Worm (Caenorhabditis elegans): ENCODE data around the gene F13H10.6.

Gene F13H10.6

DNA sequence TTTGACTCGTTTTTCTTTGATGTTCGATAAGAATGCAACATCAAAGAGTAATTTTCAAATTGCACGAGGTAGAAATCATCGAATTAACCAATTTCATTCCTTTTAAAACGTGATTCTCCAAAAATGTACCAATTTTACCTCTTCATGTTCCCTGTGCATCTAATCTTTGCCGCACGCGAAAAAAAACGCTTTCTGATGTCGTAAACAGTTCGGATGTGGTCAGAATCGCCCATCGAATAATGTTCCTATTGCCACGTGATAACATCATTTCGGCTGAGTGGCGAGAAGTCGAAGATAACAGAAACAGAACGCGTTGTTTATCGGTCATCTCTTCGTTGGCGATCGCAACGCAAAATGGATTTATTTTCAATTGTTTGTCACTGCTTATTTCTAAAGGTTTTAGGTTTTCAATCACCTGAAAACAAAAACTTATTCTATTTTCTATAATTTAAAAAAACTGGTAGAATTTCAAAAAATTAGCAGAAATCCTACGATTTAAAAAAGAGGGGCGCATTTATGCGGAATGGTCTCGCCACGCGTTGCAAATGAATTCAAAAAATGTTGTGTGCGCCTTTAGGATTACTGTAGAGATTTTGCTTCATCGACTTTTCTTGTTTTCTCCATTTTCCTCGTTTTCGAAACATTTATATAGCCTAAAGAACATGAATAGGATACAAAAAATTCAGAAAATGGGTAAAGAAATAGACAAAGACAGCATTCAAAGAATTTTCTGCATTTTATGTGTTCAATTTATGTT, 12.6 kb downstream of the F13H10.6 start, which contains the start of gene mogs-1:
TSS of gene mogs-1 (minus strand) at position 417 of the 757 bp plus-strand sequence.
- TF ChIP-seq sma-9 (GFP tag; optimal IDR thresholded peaks at IDR 0.05) (peak; percentile 35), sma-9 (tag; optimal IDR thresholded peaks at IDR 0.05) (no peak), gmeb-1 (tag; optimal IDR thresholded peaks at IDR 0.05) (peak; percentile 5), lsy-2 (tag; optimal IDR thresholded peaks at IDR 0.05) (peak in 1 of 2 experiments; percentile 22), blmp-1 (tag; optimal IDR thresholded peaks at IDR 0.05; ENCODE audit: insufficient read depth) (no peak), skn-1 (tag; optimal IDR thresholded peaks at IDR 0.05) (no peak), nhr-10 (tag; optimal IDR thresholded peaks at IDR 0.05) (no peak), sem-4 (tag; optimal IDR thresholded peaks at IDR 0.05) (peak; percentile 41), lin-39 (tag; optimal IDR thresholded peaks at IDR 0.05) (no peak), nhr-21 (tag; optimal IDR thresholded peaks at IDR 0.05) (peak; percentile 71), unc-39 (tag; optimal IDR thresholded peaks at IDR 0.05) (no peak), sma-3 (GFP tag; optimal IDR thresholded peaks at IDR 0.05) (peak; percentile 67), fos-1 (tag; optimal IDR thresholded peaks at IDR 0.05) (peak; percentile 47), nhr-25 (tag; optimal IDR thresholded peaks at IDR 0.05) (peak; percentile 44), crh-2 (tag; optimal IDR thresholded peaks at IDR 0.05) (peak; percentile 57), nhr-129 (tag; optimal IDR thresholded peaks at IDR 0.05) (peak; percentile 23), mdl-1 (tag; optimal IDR thresholded peaks at IDR 0.05) (peak in 1 of 2 experiments; percentile 50)

ce11 chrIV:11022303-11022702, 13.2 kb downstream of the F13H10.6 start, which contains the start of gene alh-3:
Gene alh-3, plus strand, starts transcription at chrIV:11022603.
- TF ChIP-seq elt-3 (tag; optimal IDR thresholded peaks at IDR 0.05) (no peak), nhr-12 (tag; optimal IDR thresholded peaks at IDR 0.05) (no peak), snpc-4 (tag; optimal IDR thresholded peaks at IDR 0.05) (no peak), Y55F3AM.14 (GFP tag; optimal IDR thresholded peaks at IDR 0.05) (no peak), gmeb-1 (tag; optimal IDR thresholded peaks at IDR 0.05) (no peak), sma-3 (GFP tag; optimal IDR thresholded peaks at IDR 0.05) (no peak), C34F6.9 (tag; optimal IDR thresholded peaks at IDR 0.05) (no peak), blmp-1 (tag; optimal IDR thresholded peaks at IDR 0.05; ENCODE audit: insufficient read depth) (no peak), nhr-77 (tag; optimal IDR thresholded peaks at IDR 0.05) (no peak), ztf-4 (tag; optimal IDR thresholded peaks at IDR 0.05) (no peak), nhr-25 (tag; optimal IDR thresholded peaks at IDR 0.05) (no peak)

- TF ChIP-seq Y55F3AM.14 (GFP tag; optimal IDR thresholded peaks at IDR 0.05): peak; percentile 71
- no peak for TF ChIP-seq nhr-10 (tag; optimal IDR thresholded peaks at IDR 0.05)
- TF ChIP-seq ZK546.5 (tag; optimal IDR thresholded peaks at IDR 0.05): no peak
- peak; percentile 29 for TF ChIP-seq sma-9 (GFP tag; optimal IDR thresholded peaks at IDR 0.05)
- no peak for TF ChIP-seq sma-9 (tag; optimal IDR thresholded peaks at IDR 0.05)
- no peak for TF ChIP-seq nhr-6 (tag; optimal IDR thresholded peaks at IDR 0.05)
- TF ChIP-seq ztf-1 (GFP tag; conservative IDR thresholded peaks at IDR 0.05): 0 out of 2 replicates have a peak, but pooled peaks have one; percentile 28
- TF ChIP-seq sem-4 (tag; optimal IDR thresholded peaks at IDR 0.05): no peak
- TF ChIP-seq zag-1 (tag; optimal IDR thresholded peaks at IDR 0.05): peak; percentile 34
- TF ChIP-seq nhr-21 (tag; optimal IDR thresholded peaks at IDR 0.05): no peak
- no peak for TF ChIP-seq peb-1 (tag; optimal IDR thresholded peaks at IDR 0.05)
- TF ChIP-seq gmeb-1 (tag; optimal IDR thresholded peaks at IDR 0.05): no peak
- TF ChIP-seq lin-11 (tag; optimal IDR thresholded peaks at IDR 0.05): no peak
- TF ChIP-seq fos-1 (tag; optimal IDR thresholded peaks at IDR 0.05): no peak
Observed at ce11 chrIV:11025941-11026340, 16.8 kb downstream of the F13H10.6 start.

DNA sequence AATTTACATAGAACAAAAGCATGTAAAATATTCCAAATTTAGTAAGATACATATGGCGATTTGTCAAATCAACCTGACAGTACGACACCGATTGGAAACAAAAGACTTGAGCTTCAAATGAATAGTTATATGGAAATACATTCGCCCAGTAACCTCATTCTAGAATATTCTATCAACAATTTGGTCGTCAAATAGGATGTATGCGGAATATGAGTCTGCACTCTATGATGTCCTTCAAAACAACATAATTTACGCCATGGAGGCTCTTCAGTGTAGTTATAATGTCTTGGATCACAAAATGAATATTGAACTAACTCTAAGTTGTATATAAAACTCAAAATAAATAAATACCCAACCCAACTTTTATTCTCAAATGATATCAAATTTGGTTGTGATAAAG, 17.6 kb downstream of the F13H10.6 start:
- TF ChIP-seq elt-1 (tag; optimal IDR thresholded peaks at IDR 0.05) (no peak), unc-55 (GFP tag; optimal IDR thresholded peaks at IDR 0.05) (peak; percentile 40), nhr-12 (tag; optimal IDR thresholded peaks at IDR 0.05) (no peak), mab-5 (tag; optimal IDR thresholded peaks at IDR 0.05) (no peak), crh-2 (tag; optimal IDR thresholded peaks at IDR 0.05) (peak; percentile 22), lsy-2 (tag; optimal IDR thresholded peaks at IDR 0.05) (peak in 1 of 2 experiments; percentile 58), ztf-4 (tag; optimal IDR thresholded peaks at IDR 0.05) (peak; percentile 48), nhr-129 (tag; optimal IDR thresholded peaks at IDR 0.05) (peak; percentile 46), C34F6.9 (tag; optimal IDR thresholded peaks at IDR 0.05) (peak; percentile 63), sma-9 (GFP tag; optimal IDR thresholded peaks at IDR 0.05) (peak; percentile 27), sma-9 (tag; optimal IDR thresholded peaks at IDR 0.05) (no peak), nhr-237 (tag; optimal IDR thresholded peaks at IDR 0.05) (no peak), sem-4 (tag; optimal IDR thresholded peaks at IDR 0.05) (no peak), gmeb-1 (tag; optimal IDR thresholded peaks at IDR 0.05) (no peak), ztf-11 (tag; optimal IDR thresholded peaks at IDR 0.05) (no peak)

Measured in whole organism, L2 larva.